2 worm cellular contexts compared by ENCODE assay signal in genomic region chrV:6368494-6368893, ce11.
A peak's percentile ranks its signal among the peaks of the same experiment; 100 is the strongest.
TF ChIP-seq lines count a peak whose summit lies in the region.

No protein-coding gene starts in this region.

TF ChIP-seq in whole organism, L1 larva, 84 proteins besides CTCF, POLR2A, EP300 and RAD21:
- no peak for TF ChIP-seq lin-35 (GFP tag; optimal IDR thresholded peaks at IDR 0.05; lab: Kevin White, UChicago)
- peak; percentile 14 for TF ChIP-seq nhr-20 (tag; optimal IDR thresholded peaks at IDR 0.05; lab: Kevin White, UChicago)
- no peak for TF ChIP-seq ceh-90 (tag; optimal IDR thresholded peaks at IDR 0.05; lab: Kevin White, UChicago)

TF ChIP-seq in whole organism, L4 larva, 104 proteins besides CTCF, POLR2A, EP300 and RAD21:
- TF ChIP-seq F37D6.2 (tag; optimal IDR thresholded peaks at IDR 0.05; lab: Kevin White, UChicago) (no peak), pha-4 (GFP tag; IDR thresholded peaks at IDR 0.05; lab: Robert Waterston, UW) (no peak), pha-4 (tag; optimal IDR thresholded peaks at IDR 0.05; lab: Kevin White, UChicago) (no peak), mdt-29 (GFP tag; IDR thresholded peaks at IDR 0.05; lab: Robert Waterston, UW) (no peak), dve-1 (tag; optimal IDR thresholded peaks at IDR 0.05; lab: Kevin White, UChicago; ENCODE audit: insufficient read depth) (no peak), nhr-28 (tag; optimal IDR thresholded peaks at IDR 0.05; lab: Kevin White, UChicago) (peak; percentile 93), sdz-12 (GFP tag; optimal IDR thresholded peaks at IDR 0.05; lab: Kevin White, UChicago) (no peak)

Comparison
In these comparisons a context has a peak if more than half of its experiments do, and no peak if none do; other contexts are left out.
1. Of the 29 proteins assayed by ChIP-seq in both whole organism, L4 larva and whole organism, L1 larva: peak only in whole organism, L4 larva: nhr-28; only in whole organism, L1 larva: none; in both: none; in neither: 28.